Worm (Caenorhabditis elegans) whole organism, L2 larva: ENCODE measurements around the gene zipt-13.

Source experiments
- C34F6.9 ChIP-seq: fragments of 150-350 bp; optimal IDR thresholded peaks from 2 replicates; lab custom pipeline; 2014; ENCODE audit warnings: missing biosample characterization, missing genetic modification characterization
- F13H6.1 ChIP-seq: sonication (generic microtip); optimal IDR thresholded peaks from 2 replicates; lab custom pipeline; 2016; ENCODE audit warnings: missing genetic modification characterization, missing compliant biosample characterization
- R02D3.7 ChIP-seq: fragments of 150-350 bp; optimal IDR thresholded peaks from 2 replicates; lab custom pipeline; 2014; ENCODE audit warnings: missing biosample characterization, missing genetic modification characterization
- Y55F3AM.14 ChIP-seq: fragments of 200-800 bp; sonication (Bioruptor generic); optimal IDR thresholded peaks from 2 replicates; lab custom pipeline; 2018; ENCODE audit warnings: mild to moderate bottlenecking, missing genetic modification characterization, missing compliant biosample characterization
- ZK546.5 ChIP-seq: sonication (generic microtip); optimal IDR thresholded peaks from 2 replicates; lab custom pipeline; 2017; ENCODE audit warnings: missing biosample characterization, missing genetic modification characterization
- alr-1 ChIP-seq: fragments of 150-350 bp; optimal IDR thresholded peaks from 2 replicates; lab custom pipeline; 2014; ENCODE audit warnings: missing biosample characterization, missing genetic modification characterization
- aly-2 ChIP-seq: fragments of 150-350 bp; optimal IDR thresholded peaks from 2 replicates; lab custom pipeline; 2014; ENCODE audit warnings: missing biosample characterization, missing genetic modification characterization
- ama-1 ChIP-seq: fragments of 150-350 bp; optimal IDR thresholded peaks from 2 replicates; lab custom pipeline; 2018; ENCODE audit warnings: inconsistent platforms
- blmp-1 ChIP-seq: sonication (generic microtip); optimal IDR thresholded peaks from 2 replicates; lab custom pipeline; 2017; ENCODE audit warnings: missing genetic modification characterization, mild to moderate bottlenecking, missing compliant biosample characterization, antibody characterized with exemption, moderate library complexity; ENCODE audit not compliant: insufficient read depth
- ceh-16 ChIP-seq: fragments of 150-350 bp; optimal IDR thresholded peaks from 2 replicates; lab custom pipeline; 2014; ENCODE audit warnings: missing biosample characterization, missing genetic modification characterization
- dmd-4 ChIP-seq: sonication (generic microtip); optimal IDR thresholded peaks from 2 replicates; lab custom pipeline; 2017; ENCODE audit warnings: missing biosample characterization, missing genetic modification characterization
- egl-27 ChIP-seq: sonication (generic microtip); optimal IDR thresholded peaks from 3 replicates; lab custom pipeline; 2017; ENCODE audit warnings: missing biosample characterization, missing genetic modification reagents, missing genetic modification characterization
- elt-1 ChIP-seq: fragments of 150-350 bp; optimal IDR thresholded peaks from 2 replicates; lab custom pipeline; 2014; ENCODE audit warnings: missing biosample characterization, missing genetic modification characterization
- elt-3 ChIP-seq: sonication (generic microtip); optimal IDR thresholded peaks from 2 replicates; lab custom pipeline; 2017; ENCODE audit warnings: missing biosample characterization, missing genetic modification characterization
- gmeb-1 ChIP-seq: fragments of 150-350 bp; optimal IDR thresholded peaks from 2 replicates; lab custom pipeline; 2014; ENCODE audit warnings: missing biosample characterization, missing genetic modification characterization
- lin-11 ChIP-seq: fragments of 150-350 bp; sonication (generic microtip); optimal IDR thresholded peaks from 2 replicates; lab custom pipeline; 2014; ENCODE audit warnings: missing biosample characterization, missing genetic modification characterization, inconsistent platforms, mixed read lengths
- lin-13 ChIP-seq: fragments of 150-350 bp; optimal IDR thresholded peaks from 2 replicates; lab custom pipeline; 2014; ENCODE audit warnings: missing biosample characterization, missing genetic modification reagents, missing genetic modification characterization
- lin-39 ChIP-seq: fragments of 150-350 bp; optimal IDR thresholded peaks from 2 replicates; lab custom pipeline; 2014; ENCODE audit warnings: missing biosample characterization, missing genetic modification reagents, missing genetic modification characterization
- lsy-2 ChIP-seq, 2 experiments: fragments of 150-350 bp in 1 of 2; sonication (generic microtip) in 1 of 2; optimal IDR thresholded peaks; 2 replicates each; lab custom pipeline; 2014 to 2017; ENCODE audit warnings: missing biosample characterization in 2 of 2, missing genetic modification characterization in 2 of 2
- mab-5 ChIP-seq: fragments of 150-350 bp; optimal IDR thresholded peaks from 2 replicates; lab custom pipeline; 2014; ENCODE audit warnings: missing biosample characterization, missing genetic modification characterization
- mbf-1 ChIP-seq: sonication (generic microtip); optimal IDR thresholded peaks from 2 replicates; lab custom pipeline; 2017; ENCODE audit warnings: missing biosample characterization, missing genetic modification characterization
- nhr-11 ChIP-seq: fragments of 150-350 bp; optimal IDR thresholded peaks from 2 replicates; lab custom pipeline; 2014; ENCODE audit warnings: missing biosample characterization, missing genetic modification characterization
- nhr-12 ChIP-seq: fragments of 150-350 bp; optimal IDR thresholded peaks from 2 replicates; lab custom pipeline; 2014; ENCODE audit warnings: missing biosample characterization, missing genetic modification characterization
- nhr-129 ChIP-seq: fragments of 150-350 bp; optimal IDR thresholded peaks from 2 replicates; lab custom pipeline; 2014; ENCODE audit warnings: missing biosample characterization, missing genetic modification characterization
- nhr-21 ChIP-seq: fragments of 150-350 bp; optimal IDR thresholded peaks from 2 replicates; lab custom pipeline; 2014; ENCODE audit warnings: missing biosample characterization, missing genetic modification characterization
- nhr-23 ChIP-seq: fragments of 150-350 bp; optimal IDR thresholded peaks from 2 replicates; lab custom pipeline; 2014; ENCODE audit warnings: missing biosample characterization, missing genetic modification reagents, missing genetic modification characterization
- nhr-237 ChIP-seq: fragments of 150-350 bp; optimal IDR thresholded peaks from 2 replicates; lab custom pipeline; 2014; ENCODE audit warnings: missing biosample characterization, missing genetic modification characterization
- nhr-25 ChIP-seq: fragments of 150-350 bp; sonication (generic microtip); optimal IDR thresholded peaks from 3 replicates; lab custom pipeline; 2014; ENCODE audit warnings: missing biosample characterization, missing genetic modification characterization
- nhr-77 ChIP-seq: fragments of 150-350 bp; optimal IDR thresholded peaks from 2 replicates; lab custom pipeline; 2014; ENCODE audit warnings: missing biosample characterization, missing genetic modification characterization
- peb-1 ChIP-seq: fragments of 150-350 bp; optimal IDR thresholded peaks from 2 replicates; lab custom pipeline; 2014; ENCODE audit warnings: missing biosample characterization, missing genetic modification characterization
- sem-4 ChIP-seq: fragments of 150-350 bp; optimal IDR thresholded peaks from 2 replicates; lab custom pipeline; 2014; ENCODE audit warnings: missing biosample characterization, missing genetic modification reagents, missing genetic modification characterization
- skn-1 ChIP-seq: sonication (generic microtip); optimal IDR thresholded peaks from 2 replicates; lab custom pipeline; 2017; ENCODE audit warnings: missing biosample characterization, missing genetic modification characterization
- sma-3 ChIP-seq: sonication (generic microtip); optimal IDR thresholded peaks from 2 replicates; lab custom pipeline; 2016; ENCODE audit warnings: missing genetic modification reagents, missing genetic modification characterization, missing compliant biosample characterization
- sma-9 ChIP-seq, 2 experiments: fragments of 150-350 bp in 1 of 2; sonication (generic microtip) in 1 of 2; optimal IDR thresholded peaks; 2 replicates each; lab custom pipeline; 2014 to 2016; ENCODE audit warnings: missing genetic modification characterization in 2 of 2, mild to moderate bottlenecking in 1 of 2, missing biosample characterization in 1 of 2, missing compliant biosample characterization in 1 of 2, missing genetic modification reagents in 1 of 2, moderate library complexity in 1 of 2
- snpc-4 ChIP-seq: fragments of 150-350 bp; optimal IDR thresholded peaks from 2 replicates; lab custom pipeline; 2014; ENCODE audit warnings: missing biosample characterization, missing genetic modification characterization
- unc-39 ChIP-seq: fragments of 150-350 bp; optimal IDR thresholded peaks from 2 replicates; lab custom pipeline; 2014; ENCODE audit warnings: missing biosample characterization, missing genetic modification characterization
- unc-62 ChIP-seq: fragments of 150-350 bp; optimal IDR thresholded peaks from 2 replicates; lab custom pipeline; 2014; ENCODE audit warnings: missing biosample characterization, missing genetic modification reagents, missing genetic modification characterization
- zag-1 ChIP-seq: fragments of 150-350 bp; optimal IDR thresholded peaks from 2 replicates; lab custom pipeline; 2014; ENCODE audit warnings: missing biosample characterization, missing genetic modification characterization
- ztf-11 ChIP-seq: sonication (generic microtip); optimal IDR thresholded peaks from 2 replicates; lab custom pipeline; 2017; ENCODE audit warnings: missing biosample characterization, missing genetic modification characterization
- ztf-4 ChIP-seq: fragments of 150-350 bp; optimal IDR thresholded peaks from 2 replicates; lab custom pipeline; 2014; ENCODE audit warnings: missing biosample characterization, missing genetic modification characterization

Gene zipt-13

ce11 chrX:10236844-10237243 lies at the start of gene zipt-13:
Gene zipt-13 (minus strand): TSS chrX:10236944.
- TF ChIP-seq nhr-25 (tag; lab: Kevin White, UChicago) (peak; percentile 24), nhr-77 (tag; lab: Kevin White, UChicago) (no peak), sem-4 (tag; lab: Kevin White, UChicago) (peak; percentile 27)

ce11 chrX:10285634-10286033 lies 48.9 kb upstream of the zipt-13 start, which contains the start of gene npr-6:
Gene npr-6 (minus strand): TSS chrX:10285734.
- TF ChIP-seq mab-5 (no peak), R02D3.7 (tag; lab: Kevin White, UChicago) (no peak), unc-39 (tag; lab: Kevin White, UChicago) (no peak), lsy-2 (tag; optimal IDR thresholded peaks at IDR 0.05; lab: Kevin White, UChicago) (no peak)

ce11 chrX:10279299-10279698 lies 42.6 kb upstream of the zipt-13 start, which contains the start of gene slc-9B.1:
Gene slc-9B.1 (plus strand): TSS chrX:10279599.
- TF ChIP-seq dmd-4 (no peak), snpc-4 (tag; lab: Kevin White, UChicago) (no peak), aly-2 (tag; lab: Kevin White, UChicago) (no peak), lin-39 (tag; lab: Kevin White, UChicago) (no peak), gmeb-1 (tag; lab: Kevin White, UChicago) (no peak), zag-1 (no peak), R02D3.7 (tag; lab: Kevin White, UChicago) (no peak), blmp-1 (tag; lab: Kevin White, UChicago) (no peak), lin-11 (tag; lab: Kevin White, UChicago) (no peak), sma-3 (GFP tag; lab: Kevin White, UChicago) (no peak), ama-1 (no peak), skn-1 (tag; lab: Kevin White, UChicago) (no peak), unc-62 (GFP tag; lab: Kevin White, UChicago) (no peak), alr-1 (tag; lab: Kevin White, UChicago) (no peak), egl-27 (no peak), C34F6.9 (tag; lab: Kevin White, UChicago) (no peak), unc-39 (tag; lab: Kevin White, UChicago) (no peak), nhr-237 (tag; lab: Kevin White, UChicago) (no peak), sem-4 (tag; lab: Kevin White, UChicago) (no peak)
- TF ChIP-seq, all 48 proteins: peak for 0

ce11 chrX:10277118-10277517 lies 40.4 kb upstream of the zipt-13 start:
- TF ChIP-seq nhr-23 (tag; lab: Kevin White, UChicago) (no peak), nhr-11 (no peak), skn-1 (tag; lab: Kevin White, UChicago) (no peak), snpc-4 (tag; lab: Kevin White, UChicago) (no peak), egl-27 (no peak), elt-1 (no peak), zag-1 (no peak), lin-11 (tag; lab: Kevin White, UChicago) (no peak), F13H6.1 (tag; lab: Kevin White, UChicago) (no peak), dmd-4 (no peak), peb-1 (tag; lab: Kevin White, UChicago) (no peak), lin-39 (tag; lab: Kevin White, UChicago) (no peak), ama-1 (no peak), Y55F3AM.14 (GFP tag; lab: Kevin White, UChicago) (no peak), sma-3 (GFP tag; lab: Kevin White, UChicago) (no peak), R02D3.7 (tag; lab: Kevin White, UChicago) (no peak), ceh-16 (tag; lab: Kevin White, UChicago) (no peak), ztf-11 (tag; lab: Kevin White, UChicago) (no peak), ztf-4 (no peak)

- TF ChIP-seq sma-9 (GFP tag; optimal IDR thresholded peaks at IDR 0.05; lab: Kevin White, UChicago) (no peak), sma-9 (tag; optimal IDR thresholded peaks at IDR 0.05; lab: Kevin White, UChicago) (no peak), blmp-1 (tag; lab: Kevin White, UChicago) (no peak), nhr-11 (no peak), unc-39 (tag; lab: Kevin White, UChicago) (no peak), ceh-16 (tag; lab: Kevin White, UChicago) (no peak), lin-13 (GFP tag; lab: Kevin White, UChicago) (no peak), nhr-12 (no peak), ama-1 (no peak), nhr-129 (tag; lab: Kevin White, UChicago) (no peak), gmeb-1 (tag; lab: Kevin White, UChicago) (no peak), mbf-1 (tag; lab: Kevin White, UChicago) (no peak), dmd-4 (no peak), nhr-21 (tag; lab: Kevin White, UChicago) (no peak), ZK546.5 (tag; lab: Kevin White, UChicago) (no peak), nhr-77 (tag; lab: Kevin White, UChicago) (no peak), elt-1 (no peak), C34F6.9 (tag; lab: Kevin White, UChicago) (no peak), nhr-237 (tag; lab: Kevin White, UChicago) (no peak), snpc-4 (tag; lab: Kevin White, UChicago) (no peak), elt-3 (tag; lab: Kevin White, UChicago) (no peak)
Observed at ce11 chrX:10274470-10274869, 37.7 kb upstream of the zipt-13 start.
